Worm (Caenorhabditis elegans) whole organism, early embryonic: Measurements from ENCODE around the gene W07A12.8.

ENCODE experiments used
- B0310.2 ChIP-seq: sonication (generic microtip); optimal IDR thresholded peaks from 2 replicates; lab custom pipeline; 2016; ENCODE audit warnings: mild to moderate bottlenecking, missing genetic modification characterization, missing compliant biosample characterization
- F13C5.2 ChIP-seq: sonication (generic microtip); optimal IDR thresholded peaks from 2 replicates; lab custom pipeline; 2017; ENCODE audit warnings: mild to moderate bottlenecking, missing genetic modification characterization, inconsistent platforms, missing compliant biosample characterization
- aly-1 ChIP-seq: sonication (generic microtip); optimal IDR thresholded peaks from 2 replicates; lab custom pipeline; 2016; ENCODE audit warnings: missing genetic modification characterization, missing compliant biosample characterization
- ama-1 ChIP-seq: fragments of 150-350 bp; optimal IDR thresholded peaks from 2 replicates; lab custom pipeline; 2014
- ceh-13 ChIP-seq: fragments of 200-800 bp; sonication (Bioruptor generic); optimal IDR thresholded peaks from 2 replicates; lab custom pipeline; 2018; ENCODE audit warnings: mild to moderate bottlenecking, missing genetic modification characterization, missing compliant biosample characterization
- ceh-36 ChIP-seq: sonication (generic microtip); optimal IDR thresholded peaks from 2 replicates; lab custom pipeline; 2016; ENCODE audit warnings: missing genetic modification characterization, inconsistent platforms, missing compliant biosample characterization
- ets-7 ChIP-seq: sonication (generic microtip); optimal IDR thresholded peaks from 2 replicates; lab custom pipeline; 2016; ENCODE audit warnings: missing genotype, missing genetic modification characterization, missing compliant biosample characterization
- flt-1 ChIP-seq: fragments of 200-800 bp; sonication (Bioruptor generic); IDR thresholded peaks from 2 replicates; pipeline ENCODE4 v1.3.6; 2022; ENCODE audit warnings: missing genetic modification characterization, missing compliant biosample characterization
- hmbx-1 ChIP-seq: sonication (generic microtip); optimal IDR thresholded peaks from 2 replicates; lab custom pipeline; 2016; ENCODE audit warnings: mild to moderate bottlenecking, missing genetic modification characterization, missing compliant biosample characterization
- hmg-4 ChIP-seq: fragments of 200-800 bp; sonication (Bioruptor generic); optimal IDR thresholded peaks from 2 replicates; lab custom pipeline; 2018; ENCODE audit warnings: mild to moderate bottlenecking, missing genetic modification characterization, missing compliant biosample characterization
- hnd-1 ChIP-seq: sonication (generic microtip); optimal IDR thresholded peaks from 2 replicates; lab custom pipeline; 2016; ENCODE audit warnings: missing genetic modification characterization, missing compliant biosample characterization
- pes-1 ChIP-seq: fragments of 200-800 bp; sonication (Bioruptor generic); IDR thresholded peaks from 2 replicates; pipeline ENCODE4 v1.3.6; 2022; ENCODE audit warnings: missing genetic modification reagents, missing genetic modification characterization, missing compliant biosample characterization
- scrt-1 ChIP-seq: fragments of 200-800 bp; sonication (Bioruptor generic); IDR thresholded peaks from 2 replicates; pipeline ENCODE4 v1.3.6; 2022; ENCODE audit warnings: missing genetic modification characterization, missing compliant biosample characterization
- sea-1 ChIP-seq: fragments of 200-800 bp; sonication (Bioruptor generic); conservative IDR thresholded peaks from 2 replicates; pipeline ENCODE4 v1.3.6; 2022; ENCODE audit warnings: missing genetic modification characterization, missing compliant biosample characterization
- tbx-11 ChIP-seq: fragments of 200-800 bp; sonication (Bioruptor generic); IDR thresholded peaks from 2 replicates; pipeline ENCODE4 v1.3.6; 2022; ENCODE audit warnings: missing genetic modification characterization, missing compliant biosample characterization
- tbx-37 ChIP-seq: fragments of 200-800 bp; sonication (Bioruptor generic); conservative IDR thresholded peaks from 2 replicates; pipeline ENCODE4 v1.3.6; 2022; ENCODE audit warnings: missing genetic modification reagents, missing genetic modification characterization, missing compliant biosample characterization
- tra-4 ChIP-seq: sonication (generic microtip); optimal IDR thresholded peaks from 2 replicates; lab custom pipeline; 2017; ENCODE audit warnings: missing genetic modification characterization, missing compliant biosample characterization

The W07A12.8 gene

ce11 chrII:9169450-9169960 is 3.9 kb upstream of the W07A12.8 start, which contains the start of gene dpl-1:
Gene dpl-1 (plus strand): TSS chrII:9169910.
- TF ChIP-seq sea-1 (GFP tag; lab: Robert Waterston, UW): no peak
- TF ChIP-seq hmbx-1 (tag; lab: Kevin White, UChicago): no peak
- TF ChIP-seq pes-1 (GFP tag; lab: Robert Waterston, UW): no peak
- TF ChIP-seq flt-1 (GFP tag; lab: Robert Waterston, UW): no peak

- TF ChIP-seq tbx-11 (GFP tag; lab: Robert Waterston, UW) (no peak), pes-1 (GFP tag; lab: Robert Waterston, UW) (no peak), flt-1 (GFP tag; lab: Robert Waterston, UW) (no peak), F13C5.2 (tag; lab: Kevin White, UChicago) (no peak), aly-1 (tag; lab: Kevin White, UChicago) (no peak), tra-4 (tag; lab: Kevin White, UChicago) (no peak), hmg-4 (GFP tag; lab: Kevin White, UChicago) (no peak), ceh-13 (no peak), hnd-1 (tag; lab: Kevin White, UChicago) (no peak), ets-7 (no peak), ceh-36 (tag; lab: Kevin White, UChicago) (no peak)
Observed at ce11 chrII:9167730-9168129, 2.1 kb upstream of the W07A12.8 start, which contains the start of gene T23G7.3. Gene T23G7.3 (minus strand): TSS chrII:9167830.

- TF ChIP-seq pes-1 (GFP tag; lab: Robert Waterston, UW) (no peak), sea-1 (GFP tag; lab: Robert Waterston, UW) (no peak), scrt-1 (GFP tag; lab: Robert Waterston, UW) (no peak), B0310.2 (no peak), ceh-36 (tag; lab: Kevin White, UChicago) (no peak), hmg-4 (GFP tag; lab: Kevin White, UChicago) (no peak), tra-4 (tag; lab: Kevin White, UChicago) (no peak), ama-1 (lab: Kevin White, UChicago) (peak; percentile 26), aly-1 (tag; lab: Kevin White, UChicago) (no peak)
Observed at ce11 chrII:9163348-9163747, 2.3 kb downstream of the W07A12.8 start.

DNA sequence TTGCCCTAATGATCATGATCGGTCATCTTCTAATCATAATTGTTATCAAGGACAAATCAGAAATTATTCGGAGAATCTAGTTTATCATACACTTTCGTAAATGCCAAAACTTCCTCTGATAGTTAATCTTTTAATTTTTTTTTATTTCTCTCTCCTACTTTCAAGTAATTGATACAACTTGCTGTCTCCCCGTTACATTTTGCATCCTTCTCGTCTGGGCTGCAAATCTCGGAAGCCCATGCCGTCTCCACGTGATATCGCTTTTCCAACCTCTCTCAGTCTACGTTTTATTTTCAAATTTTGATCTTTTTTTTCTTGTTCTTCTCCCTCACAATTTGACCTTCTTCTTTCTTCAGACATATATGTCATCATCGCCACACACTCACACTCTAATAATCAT is 4.6 kb downstream of the W07A12.8 start, which contains the start of gene rhy-1:
TSS of gene rhy-1 (plus strand) at position 357 of the 400 bp plus-strand sequence.
- TF ChIP-seq ama-1 (lab: Kevin White, UChicago): no peak
- TF ChIP-seq tbx-11 (GFP tag; lab: Robert Waterston, UW): no peak
- TF ChIP-seq hnd-1 (tag; lab: Kevin White, UChicago): no peak
- no peak for TF ChIP-seq ceh-36 (tag; lab: Kevin White, UChicago)

ce11 chrII:9160197-9160806 is 5.3 kb downstream of the W07A12.8 start:
- TF ChIP-seq tbx-11 (GFP tag; lab: Robert Waterston, UW) (no peak), scrt-1 (GFP tag; lab: Robert Waterston, UW) (no peak), pes-1 (GFP tag; lab: Robert Waterston, UW) (no peak), hnd-1 (tag; lab: Kevin White, UChicago) (no peak), tbx-37 (GFP tag; lab: Robert Waterston, UW) (no peak)

DNA sequence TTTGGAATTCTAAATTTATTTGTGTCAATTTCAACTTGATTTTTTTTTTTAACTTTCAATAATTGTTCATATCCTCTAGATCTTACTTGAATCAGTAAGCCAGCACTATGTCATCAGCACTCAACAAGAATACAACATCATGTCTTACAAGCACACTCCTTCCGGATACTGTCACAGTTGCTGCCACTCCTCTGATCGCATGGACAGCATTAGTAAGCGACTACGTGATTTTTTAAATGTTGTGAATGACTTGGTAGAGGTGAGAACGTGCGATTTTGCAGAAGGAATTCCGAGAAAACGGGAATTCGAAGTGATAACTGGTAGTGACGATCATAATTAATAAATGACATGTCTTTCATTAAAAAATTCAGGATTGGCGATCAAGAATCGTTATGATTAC is 7.6 kb downstream of the W07A12.8 start, which contains the start of gene oac-54:
TSS of gene oac-54 (plus strand) at position 83 of the 400 bp plus-strand sequence.
- no peak for TF ChIP-seq ceh-36 (tag; lab: Kevin White, UChicago)
- no peak for TF ChIP-seq ets-7
- no peak for TF ChIP-seq ceh-13
- TF ChIP-seq hmbx-1 (tag; lab: Kevin White, UChicago): no peak
- no peak for TF ChIP-seq hnd-1 (tag; lab: Kevin White, UChicago)
- TF ChIP-seq sea-1 (GFP tag; lab: Robert Waterston, UW): no peak
- TF ChIP-seq hmg-4 (GFP tag; lab: Kevin White, UChicago): no peak
- no peak for TF ChIP-seq scrt-1 (GFP tag; lab: Robert Waterston, UW)
- no peak for TF ChIP-seq flt-1 (GFP tag; lab: Robert Waterston, UW)

DNA sequence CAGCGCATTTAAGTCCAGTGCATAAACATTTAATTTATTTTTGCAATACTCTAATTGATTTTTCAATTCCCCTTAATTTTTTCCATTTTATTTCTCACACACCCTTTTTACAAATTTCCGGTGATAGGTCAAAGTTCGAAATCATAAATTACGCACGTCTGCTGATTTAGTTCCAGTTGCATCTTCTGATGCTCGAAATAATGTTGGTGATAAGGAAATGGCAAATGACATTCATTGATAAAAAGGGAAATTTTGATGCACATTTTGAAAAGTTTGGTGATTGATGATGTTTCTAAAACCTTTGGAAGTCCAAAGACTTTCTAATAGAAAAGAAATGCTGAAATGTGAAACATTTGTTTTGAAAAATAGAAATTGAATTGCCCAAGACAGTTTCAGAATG is 8.5 kb downstream of the W07A12.8 start:
- TF ChIP-seq hmg-4 (GFP tag; lab: Kevin White, UChicago) (no peak), F13C5.2 (tag; lab: Kevin White, UChicago) (no peak), scrt-1 (GFP tag; lab: Robert Waterston, UW) (no peak), tbx-11 (GFP tag; lab: Robert Waterston, UW) (no peak), tra-4 (tag; lab: Kevin White, UChicago) (no peak), hmbx-1 (tag; lab: Kevin White, UChicago) (no peak), B0310.2 (no peak), ceh-13 (no peak), ceh-36 (tag; lab: Kevin White, UChicago) (no peak), sea-1 (GFP tag; lab: Robert Waterston, UW) (no peak), ama-1 (lab: Kevin White, UChicago) (no peak), tbx-37 (GFP tag; lab: Robert Waterston, UW) (no peak), flt-1 (GFP tag; lab: Robert Waterston, UW) (no peak), ets-7 (no peak), aly-1 (tag; lab: Kevin White, UChicago) (no peak), pes-1 (GFP tag; lab: Robert Waterston, UW) (no peak), hnd-1 (tag; lab: Kevin White, UChicago) (no peak)

DNA sequence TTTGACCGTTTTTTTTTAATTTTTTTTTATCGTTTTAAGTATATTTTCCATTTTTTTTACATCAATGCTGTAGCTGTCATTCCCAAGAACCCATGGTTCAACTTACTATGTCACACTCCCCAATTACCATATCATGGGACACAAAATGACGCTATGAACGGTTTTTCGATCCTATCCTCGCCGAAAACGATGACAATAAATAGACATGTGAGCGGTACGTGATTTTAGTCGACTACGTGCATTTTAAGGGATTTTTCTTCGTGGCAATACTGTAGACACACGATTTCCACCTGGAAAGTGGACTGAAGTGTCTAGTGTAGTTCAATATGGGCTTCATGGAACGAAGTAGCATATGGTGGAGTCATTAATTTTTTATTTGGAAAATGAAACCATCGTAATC is 9.3 kb downstream of the W07A12.8 start:
- TF ChIP-seq F13C5.2 (tag; lab: Kevin White, UChicago): no peak
- no peak for TF ChIP-seq aly-1 (tag; lab: Kevin White, UChicago)
- TF ChIP-seq ceh-13: no peak
- no peak for TF ChIP-seq hnd-1 (tag; lab: Kevin White, UChicago)
- TF ChIP-seq ama-1 (lab: Kevin White, UChicago): no peak
- no peak for TF ChIP-seq pes-1 (GFP tag; lab: Robert Waterston, UW)
- TF ChIP-seq hmg-4 (GFP tag; lab: Kevin White, UChicago): no peak
- TF ChIP-seq scrt-1 (GFP tag; lab: Robert Waterston, UW): no peak
- no peak for TF ChIP-seq sea-1 (GFP tag; lab: Robert Waterston, UW)
- TF ChIP-seq hmbx-1 (tag; lab: Kevin White, UChicago): no peak
- no peak for TF ChIP-seq flt-1 (GFP tag; lab: Robert Waterston, UW)
- TF ChIP-seq tbx-37 (GFP tag; lab: Robert Waterston, UW): no peak
- TF ChIP-seq ceh-36 (tag; lab: Kevin White, UChicago): no peak
- no peak for TF ChIP-seq ets-7
- no peak for TF ChIP-seq B0310.2
- TF ChIP-seq tra-4 (tag; lab: Kevin White, UChicago): no peak
